Fruit fly (Drosophila melanogaster) S2 (cell line): ENCODE data around the gene CG42588.

ENCODE experiments used
- CG8478 ChIP-seq: fragments of >200 bp; optimal IDR thresholded peaks from 2 replicates; lab custom pipeline; 2018
- CTCF ChIP-seq, 2 experiments: fragments of >200 bp; optimal IDR thresholded peaks; 2 replicates each; lab custom pipeline; 2018

DNA sequence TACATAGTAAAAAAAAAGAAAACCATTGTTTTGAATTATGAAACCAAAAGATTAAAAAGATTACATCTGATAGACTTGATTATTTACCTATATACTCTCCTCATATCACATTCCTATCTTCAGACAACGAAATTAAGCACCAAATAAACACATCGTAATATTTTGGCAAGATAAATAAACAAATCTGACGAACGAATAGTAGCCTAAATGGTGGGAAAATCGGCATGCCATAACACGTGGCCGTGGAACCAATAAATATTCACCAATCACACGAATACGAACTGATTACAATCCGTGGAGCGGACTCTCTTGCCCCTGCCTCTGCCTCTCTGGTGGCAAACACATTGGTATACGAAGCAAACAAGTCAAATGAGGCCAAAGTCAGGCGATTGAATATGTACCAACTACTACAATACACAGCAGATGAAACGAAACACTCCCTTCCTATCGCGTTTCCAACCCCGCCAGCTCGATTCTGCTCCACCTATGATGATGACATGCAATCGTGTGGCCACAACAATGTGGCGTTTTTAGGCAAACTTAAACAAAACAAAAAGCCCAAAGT is 17.9 kb upstream of the CG42588 start:
- no peak for TF ChIP-seq CG8478
- TF ChIP-seq CTCF (optimal IDR thresholded peaks at IDR 0.05; lab: Kevin White, UChicago): no peak
